Fruit fly (Drosophila melanogaster) whole organism, prepupa: ENCODE measurements around the gene Nlg1.

Source experiments
- Blimp-1 ChIP-seq: fragments of 200-800 bp; sonication (Bioruptor generic); optimal IDR thresholded peaks from 3 replicates; lab custom pipeline; 2017; ENCODE audit warnings: missing biosample characterization, missing genetic modification characterization, mild to moderate bottlenecking, moderate library complexity, missing genetic modification reagents
- CG10669 ChIP-seq: fragments of 200-800 bp; sonication (Bioruptor generic); optimal IDR thresholded peaks from 3 replicates; lab custom pipeline; 2018; ENCODE audit warnings: missing biosample characterization, mild to moderate bottlenecking, missing genetic modification characterization, moderate library complexity
- CG11294 ChIP-seq: fragments of 200-800 bp; sonication (Bioruptor generic); IDR thresholded peaks from 2 replicates; pipeline ENCODE4 v1.3.6; 2022; ENCODE audit warnings: missing biosample characterization, missing genetic modification characterization
- CG11762 ChIP-seq: fragments of 200-800 bp; sonication (Bioruptor generic); optimal IDR thresholded peaks from 3 replicates; lab custom pipeline; 2016; ENCODE audit warnings: missing biosample characterization, missing genetic modification characterization; ENCODE audit not compliant: insufficient read depth
- CG11902 ChIP-seq: fragments of 200-800 bp; sonication (Bioruptor generic); optimal IDR thresholded peaks from 3 replicates; lab custom pipeline; 2016; ENCODE audit warnings: missing biosample characterization, missing genetic modification characterization
- CG15336 ChIP-seq: fragments of 200-800 bp; sonication (Bioruptor generic); IDR thresholded peaks from 2 replicates; pipeline ENCODE4 v1.3.6; 2022; ENCODE audit warnings: missing biosample characterization, missing genetic modification characterization
- CG1621 ChIP-seq: fragments of 200-800 bp; sonication (Bioruptor generic); optimal IDR thresholded peaks from 3 replicates; lab custom pipeline; 2018; ENCODE audit warnings: missing biosample characterization, mild to moderate bottlenecking, missing genetic modification characterization
- CG3032 ChIP-seq: fragments of 200-800 bp; optimal IDR thresholded peaks from 2 replicates; lab custom pipeline; 2019; ENCODE audit warnings: missing biosample characterization, mild to moderate bottlenecking, missing genetic modification characterization, moderate library complexity
- CG31627 ChIP-seq: fragments of 200-800 bp; sonication (Bioruptor generic); optimal IDR thresholded peaks from 3 replicates; lab custom pipeline; 2016; ENCODE audit warnings: missing biosample characterization, missing genetic modification characterization
- CG4318 ChIP-seq: fragments of 200-800 bp; sonication (Bioruptor generic); optimal IDR thresholded peaks from 3 replicates; lab custom pipeline; 2017; ENCODE audit warnings: missing biosample characterization, mild to moderate bottlenecking, missing genetic modification characterization
- CG6163 ChIP-seq: fragments of 200-800 bp; sonication (Bioruptor generic); IDR thresholded peaks from 3 replicates; pipeline ENCODE4 v1.3.6; 2022; ENCODE audit warnings: missing biosample characterization, missing genetic modification characterization
- CG6276 ChIP-seq: fragments of 200-800 bp; sonication (Bioruptor generic); optimal IDR thresholded peaks from 2 replicates; lab custom pipeline; 2017; ENCODE audit warnings: missing biosample characterization, mild to moderate bottlenecking, missing genetic modification characterization
- CG6808 ChIP-seq: fragments of 200-800 bp; sonication (Bioruptor generic); optimal IDR thresholded peaks from 3 replicates; lab custom pipeline; 2017; ENCODE audit warnings: missing biosample characterization, missing genetic modification characterization, mild to moderate bottlenecking, moderate library complexity, missing genetic modification reagents
- CG6854 ChIP-seq: fragments of 200-800 bp; sonication (Bioruptor generic); optimal IDR thresholded peaks from 2 replicates; lab custom pipeline; 2017; ENCODE audit warnings: missing biosample characterization, mild to moderate bottlenecking, missing genetic modification characterization
- CG7368 ChIP-seq: fragments of 200-800 bp; sonication (Bioruptor generic); optimal IDR thresholded peaks from 3 replicates; lab custom pipeline; 2016; ENCODE audit warnings: missing biosample characterization, missing genetic modification characterization
- CG8319 ChIP-seq: fragments of 200-800 bp; sonication (Bioruptor generic); optimal IDR thresholded peaks from 3 replicates; lab custom pipeline; 2016; ENCODE audit warnings: missing biosample characterization, missing genetic modification characterization
- CG8632 ChIP-seq: fragments of 200-800 bp; sonication (Bioruptor generic); optimal IDR thresholded peaks from 3 replicates; lab custom pipeline; 2016; ENCODE audit warnings: missing biosample characterization, missing genetic modification characterization
- Eip75B ChIP-seq: fragments of 200-800 bp; sonication (Bioruptor generic); optimal IDR thresholded peaks from 3 replicates; lab custom pipeline; 2016; ENCODE audit warnings: missing biosample characterization, missing genetic modification characterization
- Eip78C ChIP-seq: fragments of 200-800 bp; sonication (Bioruptor generic); peaks from one replicate; lab custom pipeline; 2016; ENCODE audit warnings: missing biosample characterization, missing genetic modification characterization
- Ets96B ChIP-seq: fragments of 200-800 bp; optimal IDR thresholded peaks from 2 replicates; lab custom pipeline; 2019; ENCODE audit warnings: missing biosample characterization, mild to moderate bottlenecking, missing genetic modification characterization, moderate library complexity
- Gug ChIP-seq: fragments of 200-800 bp; sonication (Bioruptor generic); IDR thresholded peaks from 2 replicates; pipeline ENCODE4 v1.3.6; 2022; ENCODE audit warnings: missing biosample characterization, missing genetic modification characterization
- Hr38 ChIP-seq: sonication (Bioruptor generic); optimal IDR thresholded peaks from 2 replicates; lab custom pipeline; 2016; ENCODE audit warnings: missing biosample characterization, missing genetic modification characterization
- Hr39 ChIP-seq: fragments of 200-800 bp; sonication (Bioruptor generic); optimal IDR thresholded peaks from 2 replicates; lab custom pipeline; 2016; ENCODE audit warnings: missing biosample characterization, missing genetic modification characterization
- Hr4 ChIP-seq: fragments of 200-800 bp; sonication (Bioruptor generic); optimal IDR thresholded peaks from 3 replicates; lab custom pipeline; 2016; ENCODE audit warnings: missing biosample characterization, missing genetic modification characterization
- Lpt ChIP-seq: fragments of 200-800 bp; sonication (Bioruptor generic); optimal IDR thresholded peaks from 3 replicates; lab custom pipeline; 2016; ENCODE audit warnings: missing biosample characterization, missing genetic modification characterization
- OdsH ChIP-seq: fragments of 200-800 bp; sonication (Bioruptor generic); optimal IDR thresholded peaks from 3 replicates; lab custom pipeline; 2016; ENCODE audit warnings: missing biosample characterization, missing genetic modification characterization
- Smox ChIP-seq: fragments of 200-800 bp; sonication (Bioruptor generic); optimal IDR thresholded peaks from 3 replicates; lab custom pipeline; 2016; ENCODE audit warnings: missing biosample characterization, missing genetic modification characterization
- Sox102F ChIP-seq: fragments of 200-800 bp; sonication (Bioruptor generic); optimal IDR thresholded peaks from 2 replicates; lab custom pipeline; 2016; ENCODE audit warnings: missing biosample characterization, mild to moderate bottlenecking, missing genetic modification characterization
- Sox14 ChIP-seq: fragments of 200-800 bp; sonication (Bioruptor generic); optimal IDR thresholded peaks from 3 replicates; lab custom pipeline; 2016; ENCODE audit warnings: missing biosample characterization, missing genetic modification characterization
- Sox15 ChIP-seq: fragments of 200-800 bp; sonication (Bioruptor generic); optimal IDR thresholded peaks from 3 replicates; lab custom pipeline; 2016; ENCODE audit warnings: missing biosample characterization, missing genetic modification characterization
- acj6 ChIP-seq: fragments of 200-800 bp; sonication (Bioruptor generic); optimal IDR thresholded peaks from 3 replicates; lab custom pipeline; 2016; ENCODE audit warnings: missing biosample characterization, missing genetic modification characterization
- dac ChIP-seq: fragments of 200-800 bp; sonication (Bioruptor generic); optimal IDR thresholded peaks from 2 replicates; lab custom pipeline; 2017; ENCODE audit warnings: missing biosample characterization, mild to moderate bottlenecking, missing genetic modification characterization
- esn ChIP-seq: fragments of 200-800 bp; sonication (Bioruptor generic); optimal IDR thresholded peaks from 2 replicates; lab custom pipeline; 2016; ENCODE audit warnings: missing biosample characterization, mild to moderate bottlenecking, missing genetic modification characterization, moderate library complexity
- fkh ChIP-seq: fragments of 200-800 bp; sonication (Bioruptor generic); optimal IDR thresholded peaks from 3 replicates; lab custom pipeline; 2017; ENCODE audit warnings: missing biosample characterization, mild to moderate bottlenecking, missing genetic modification characterization, moderate library complexity
- lz ChIP-seq: fragments of 200-800 bp; sonication (Bioruptor generic); optimal IDR thresholded peaks from 3 replicates; lab custom pipeline; 2016; ENCODE audit warnings: missing biosample characterization, missing genetic modification characterization
- net ChIP-seq: fragments of 200-800 bp; sonication (Bioruptor generic); optimal IDR thresholded peaks from 3 replicates; lab custom pipeline; 2016; ENCODE audit warnings: missing biosample characterization, missing genetic modification characterization
- salr ChIP-seq, 2 experiments: fragments of 200-800 bp; sonication (Bioruptor generic); optimal IDR thresholded peaks; 3 replicates each; lab custom pipeline; 2016 to 2018; ENCODE audit warnings: missing biosample characterization in 2 of 2, missing genetic modification characterization in 2 of 2, mild to moderate bottlenecking in 1 of 2
- spab ChIP-seq: fragments of 200-800 bp; sonication (Bioruptor generic); optimal IDR thresholded peaks from 2 replicates; lab custom pipeline; 2017; ENCODE audit warnings: missing biosample characterization, mild to moderate bottlenecking, missing genetic modification characterization, missing genetic modification reagents
- ss ChIP-seq, 2 experiments: fragments of 200-800 bp; sonication (Bioruptor generic); optimal IDR thresholded peaks; 2 replicates in 1 of 2; 3 replicates in 1 of 2; lab custom pipeline; 2017 to 2018; ENCODE audit warnings: mild to moderate bottlenecking in 2 of 2, missing biosample characterization in 2 of 2, missing genetic modification characterization in 2 of 2, moderate library complexity in 1 of 2
- svp ChIP-seq: fragments of 200-800 bp; sonication (Bioruptor generic); peaks from one replicate; lab custom pipeline; 2016; ENCODE audit warnings: missing biosample characterization, missing genetic modification characterization
- topi ChIP-seq: fragments of 200-800 bp; sonication (Bioruptor generic); optimal IDR thresholded peaks from 3 replicates; lab custom pipeline; 2016; ENCODE audit warnings: missing biosample characterization, missing genetic modification characterization
- vri ChIP-seq: fragments of 200-800 bp; sonication (Bioruptor generic); optimal IDR thresholded peaks from 3 replicates; lab custom pipeline; 2016; ENCODE audit warnings: missing biosample characterization, mild to moderate bottlenecking, missing genetic modification characterization

Gene Nlg1

dm6 chr3R:7657947-7658346 is at the start of gene Nlg1:
Gene Nlg1 (plus strand): TSS chr3R:7658247.
- TF ChIP-seq CG11902 (GFP tag; lab: Kevin White, UChicago) = no peak
- TF ChIP-seq salr (GFP tag; optimal IDR thresholded peaks at IDR 0.05; lab: Kevin White, UChicago) = no peak
- no peak for TF ChIP-seq lz (GFP tag; lab: Kevin White, UChicago)
- TF ChIP-seq CG6276 = no peak
- no peak for TF ChIP-seq CG11294 (GFP tag; lab: Robert Waterston, UW)
- no peak for TF ChIP-seq CG1621
- no peak for TF ChIP-seq CG31627 (GFP tag; lab: Kevin White, UChicago)
- no peak for TF ChIP-seq ss (GFP tag; optimal IDR thresholded peaks at IDR 0.05; lab: Kevin White, UChicago)
- no peak for TF ChIP-seq spab (GFP tag; lab: Kevin White, UChicago)
- no peak for TF ChIP-seq CG6854 (GFP tag; lab: Kevin White, UChicago)
- TF ChIP-seq CG7368 = no peak
- no peak for TF ChIP-seq esn (GFP tag; lab: Kevin White, UChicago)
- TF ChIP-seq Blimp-1 (GFP tag; lab: Kevin White, UChicago) = no peak
- TF ChIP-seq Lpt = no peak

- TF ChIP-seq CG6854 (GFP tag; lab: Kevin White, UChicago) (no peak), net (GFP tag; lab: Kevin White, UChicago) (no peak), CG4318 (GFP tag; lab: Kevin White, UChicago) (no peak), Ets96B (tag; lab: Kevin White, UChicago) (no peak), OdsH (no peak), vri (GFP tag; lab: Kevin White, UChicago) (no peak), fkh (GFP tag; lab: Kevin White, UChicago) (no peak), Hr39 (no peak), Sox14 (no peak)
Observed at dm6 chr3R:7639381-7639780, 18.7 kb upstream of the Nlg1 start, which contains the start of gene Nlg3. Gene Nlg3 (minus strand): TSS chr3R:7639434.

dm6 chr3R:7643525-7643924 is 14.5 kb upstream of the Nlg1 start:
- no peak for TF ChIP-seq CG8319 (GFP tag; lab: Kevin White, UChicago)
- TF ChIP-seq vri (GFP tag; lab: Kevin White, UChicago) = peak; percentile 33

dm6 chr3R:7644288-7644687 is 13.8 kb upstream of the Nlg1 start:
- TF ChIP-seq CG11762 (GFP tag; lab: Kevin White, UChicago) = no peak
- no peak for TF ChIP-seq acj6
- peak; percentile 28 for TF ChIP-seq Eip78C

dm6 chr3R:7645909-7646609 is 12.0 kb upstream of the Nlg1 start:
- TF ChIP-seq fkh (GFP tag; lab: Kevin White, UChicago) = no peak
- no peak for TF ChIP-seq CG15336 (GFP tag; lab: Robert Waterston, UW)
- peak; percentile 58 for TF ChIP-seq svp (GFP tag; lab: Kevin White, UChicago)
- TF ChIP-seq CG10669 (GFP tag; lab: Kevin White, UChicago) = peak; percentile 68
- no peak for TF ChIP-seq CG6276
- no peak for TF ChIP-seq Sox102F (GFP tag; lab: Kevin White, UChicago)
- TF ChIP-seq topi (GFP tag; lab: Kevin White, UChicago) = peak; percentile 12
- peak; percentile 21 for TF ChIP-seq CG8632 (GFP tag; lab: Kevin White, UChicago)
- no peak for TF ChIP-seq CG11294 (GFP tag; lab: Robert Waterston, UW)
- TF ChIP-seq Hr38 (GFP tag; lab: Kevin White, UChicago) = no peak
- no peak for TF ChIP-seq CG1621
- TF ChIP-seq dac = no peak
- peak; percentile 19 for TF ChIP-seq CG8319 (GFP tag; lab: Kevin White, UChicago)
- TF ChIP-seq Smox (GFP tag; lab: Kevin White, UChicago) = peak; percentile 13
- peak; percentile 31 for TF ChIP-seq OdsH
- TF ChIP-seq Gug (GFP tag; lab: Robert Waterston, UW) = no peak
- TF ChIP-seq Hr4 (GFP tag; lab: Kevin White, UChicago) = peak; percentile 48
- no peak for TF ChIP-seq Lpt
- no peak for TF ChIP-seq CG6854 (GFP tag; lab: Kevin White, UChicago)
- TF ChIP-seq Blimp-1 (GFP tag; lab: Kevin White, UChicago) = no peak
- peak; percentile 53 for TF ChIP-seq Eip75B (GFP tag; lab: Kevin White, UChicago)
- no peak for TF ChIP-seq CG11902 (GFP tag; lab: Kevin White, UChicago)
- no peak for TF ChIP-seq CG6163 (GFP tag; lab: Robert Waterston, UW)
- peak; percentile 66 for TF ChIP-seq CG6808 (GFP tag; lab: Kevin White, UChicago)
- peak; percentile 72 for TF ChIP-seq CG3032 (tag; lab: Kevin White, UChicago)
- peak; percentile 71 for TF ChIP-seq Ets96B (tag; lab: Kevin White, UChicago)
- no peak for TF ChIP-seq Sox15 (GFP tag; lab: Kevin White, UChicago)
- TF ChIP-seq acj6 = peak; percentile 40
- no peak for TF ChIP-seq vri (GFP tag; lab: Kevin White, UChicago)
